Fruit fly (Drosophila melanogaster) whole organism, wandering third instar larva: Measurements from ENCODE around the gene CG33489.

ENCODE experiments used
- OdsH ChIP-seq: fragments of 200-800 bp; sonication (Bioruptor generic); optimal IDR thresholded peaks from 2 replicates; lab custom pipeline; 2016; ENCODE audit warnings: missing biosample characterization, mild to moderate bottlenecking, missing genetic modification characterization
- rgr ChIP-seq: fragments of 200-800 bp; sonication (Bioruptor generic); optimal IDR thresholded peaks from 3 replicates; lab custom pipeline; 2016; ENCODE audit warnings: missing biosample characterization, mild to moderate bottlenecking, missing genetic modification characterization

DNA sequence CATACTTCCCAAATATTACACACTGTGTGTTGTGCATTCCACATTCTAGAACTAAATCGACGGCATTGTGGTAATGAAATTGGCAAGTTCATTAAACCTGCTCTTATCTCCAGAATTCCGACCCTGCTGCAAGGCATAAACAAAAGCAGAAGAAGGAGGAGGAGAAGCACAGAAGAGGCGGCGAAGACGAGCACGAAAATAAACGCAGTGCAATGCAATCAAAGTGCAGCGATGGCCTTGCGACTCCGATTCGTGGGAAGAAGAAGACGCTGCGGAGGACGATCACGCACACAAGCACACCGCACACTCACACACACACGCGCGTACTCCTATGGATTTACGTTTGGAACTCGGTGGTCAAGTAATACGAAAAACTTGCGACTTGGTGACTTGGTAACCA, 16.0 kb downstream of the CG33489 start:
- TF ChIP-seq OdsH (GFP tag; lab: Kevin White, UChicago) (no peak), rgr (GFP tag; lab: Kevin White, UChicago) (no peak)
